Fruit fly (Drosophila melanogaster): ENCODE data around the gene CG4592.

CG4592 gene

dm6 chr2L:9956993-9957652 is 35.7 kb downstream of the CG4592 start, which contains the start of the genes CG4658 and CG5846 (continued):
- peak; percentile 98 for TF ChIP-seq Eip78C (GFP tag)
- TF ChIP-seq ss (GFP tag; optimal IDR thresholded peaks at IDR 0.05) = peak in 1 of 2 experiments; percentile 78
- TF ChIP-seq CG1621 (tag; optimal IDR thresholded peaks at IDR 0.05) = peak; percentile 82
- TF ChIP-seq Eip75B (GFP tag; optimal IDR thresholded peaks at IDR 0.05) = peak; percentile 92
- TF ChIP-seq pdm3 (GFP tag; optimal IDR thresholded peaks at IDR 0.05) = peak; percentile 95
- peak; percentile 95 for TF ChIP-seq Ets96B (tag; optimal IDR thresholded peaks at IDR 0.05)
- TF ChIP-seq Gug (GFP tag; IDR thresholded peaks at IDR 0.05) = peak; percentile 93
- TF ChIP-seq spab (GFP tag; optimal IDR thresholded peaks at IDR 0.05) = no peak
- TF ChIP-seq Met (GFP tag; optimal IDR thresholded peaks at IDR 0.05) = peak; percentile 96
- TF ChIP-seq CG8319 (GFP tag; optimal IDR thresholded peaks at IDR 0.05) = peak; percentile 79
- TF ChIP-seq dsx (GFP tag; optimal IDR thresholded peaks at IDR 0.05; ENCODE audit: poor library complexity, severe bottlenecking) = peak; percentile 94
- TF ChIP-seq fkh (GFP tag; optimal IDR thresholded peaks at IDR 0.05) = peak; percentile 91
- no peak for TF ChIP-seq CG16779 (tag; optimal IDR thresholded peaks at IDR 0.05)
- peak; percentile 95 for TF ChIP-seq CG15336 (GFP tag; IDR thresholded peaks at IDR 0.05)
- peak; percentile 96 for TF ChIP-seq OdsH (GFP tag; optimal IDR thresholded peaks at IDR 0.05)
- TF ChIP-seq eg (GFP tag; IDR thresholded peaks at IDR 0.05) = peak; percentile 96
- TF ChIP-seq CG8632 (GFP tag; optimal IDR thresholded peaks at IDR 0.05) = peak; percentile 96
- TF ChIP-seq CG32006 (GFP tag; optimal IDR thresholded peaks at IDR 0.05) = peak; percentile 90
- TF ChIP-seq CG6792 (GFP tag; optimal IDR thresholded peaks at IDR 0.05) = peak; percentile 93
- TF ChIP-seq CG3919 (GFP tag; optimal IDR thresholded peaks at IDR 0.05) = peak; percentile 94
- peak; percentile 90 for TF ChIP-seq Hr39 (GFP tag; optimal IDR thresholded peaks at IDR 0.05)
- TF ChIP-seq acj6 (GFP tag; optimal IDR thresholded peaks at IDR 0.05) = peak; percentile 93
- TF ChIP-seq Sox15 (GFP tag; optimal IDR thresholded peaks at IDR 0.05) = peak; percentile 86
- TF ChIP-seq achi (GFP tag; optimal IDR thresholded peaks at IDR 0.05) = peak; percentile 93

DNA sequence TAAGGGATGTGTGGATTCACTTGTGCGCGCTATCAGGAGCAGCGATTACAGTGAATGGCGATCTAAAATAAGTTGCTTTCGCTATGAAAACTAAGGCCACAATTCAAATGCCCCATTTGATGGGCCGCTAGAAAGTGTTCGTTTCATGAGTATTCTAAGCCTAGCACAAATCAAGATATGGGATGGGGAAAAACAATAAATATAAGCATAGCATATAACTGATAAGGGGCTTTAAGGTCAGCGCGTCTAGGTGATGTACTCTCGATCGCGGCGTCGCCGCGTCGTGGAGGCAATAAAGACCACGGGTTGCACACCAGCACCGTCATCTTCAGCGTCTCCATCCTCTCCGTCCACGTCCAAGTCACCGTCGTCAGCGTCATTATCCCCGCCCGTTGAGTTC is 39.3 kb downstream of the CG4592 start:
- no peak for TF ChIP-seq CG15336 (GFP tag; IDR thresholded peaks at IDR 0.05)
- no peak for TF ChIP-seq pdm3 (GFP tag; optimal IDR thresholded peaks at IDR 0.05)
- TF ChIP-seq CG4318 (GFP tag; optimal IDR thresholded peaks at IDR 0.05) = no peak
- peak; percentile 95 for TF ChIP-seq svp (GFP tag)
- no peak for TF ChIP-seq fd59A (GFP tag; optimal IDR thresholded peaks at IDR 0.05)
- no peak for TF ChIP-seq CG6808 (GFP tag; optimal IDR thresholded peaks at IDR 0.05)

dm6 chr2L:9963603-9964042 is 42.2 kb downstream of the CG4592 start, which contains the start of gene CG5850:
TSS of gene CG5850 (minus strand) at chr2L:9963949.
- peak; percentile 69 for TF ChIP-seq svp (GFP tag)
- TF ChIP-seq CG10669 (GFP tag; optimal IDR thresholded peaks at IDR 0.05) = no peak
- peak; percentile 9 for TF ChIP-seq pdm3 (GFP tag; optimal IDR thresholded peaks at IDR 0.05)
- no peak for TF ChIP-seq spab (GFP tag; optimal IDR thresholded peaks at IDR 0.05)
- peak; percentile 36 for TF ChIP-seq esn (GFP tag; optimal IDR thresholded peaks at IDR 0.05)
- TF ChIP-seq Blimp-1 (GFP tag; optimal IDR thresholded peaks at IDR 0.05) = no peak
- TF ChIP-seq achi (GFP tag; optimal IDR thresholded peaks at IDR 0.05) = peak; percentile 13
- TF ChIP-seq CG34406 (GFP tag; optimal IDR thresholded peaks at IDR 0.05) = no peak
- TF ChIP-seq CG3919 (GFP tag; optimal IDR thresholded peaks at IDR 0.05) = no peak
- no peak for TF ChIP-seq CG6792 (GFP tag; optimal IDR thresholded peaks at IDR 0.05)
- TF ChIP-seq Sox102F (GFP tag; optimal IDR thresholded peaks at IDR 0.05) = no peak
- TF ChIP-seq Met (GFP tag; optimal IDR thresholded peaks at IDR 0.05) = peak; percentile 25
- no peak for TF ChIP-seq CG6808 (GFP tag; optimal IDR thresholded peaks at IDR 0.05)
- no peak for TF ChIP-seq Hr4 (GFP tag; optimal IDR thresholded peaks at IDR 0.05)
- TF ChIP-seq acj6 (GFP tag; optimal IDR thresholded peaks at IDR 0.05) = no peak
- no peak for TF ChIP-seq salr (GFP tag; optimal IDR thresholded peaks at IDR 0.05)
- TF ChIP-seq Sox14 (GFP tag; optimal IDR thresholded peaks at IDR 0.05) = no peak
- no peak for TF ChIP-seq Gug (GFP tag; IDR thresholded peaks at IDR 0.05)
- TF ChIP-seq fd59A (GFP tag; optimal IDR thresholded peaks at IDR 0.05) = no peak
- TF ChIP-seq OdsH (GFP tag; optimal IDR thresholded peaks at IDR 0.05) = peak; percentile 6
- peak; percentile 72 for TF ChIP-seq Eip78C (GFP tag)
- TF ChIP-seq Hr39 (GFP tag; optimal IDR thresholded peaks at IDR 0.05) = no peak
- no peak for TF ChIP-seq CG8632 (GFP tag; optimal IDR thresholded peaks at IDR 0.05)
- TF ChIP-seq net (GFP tag; optimal IDR thresholded peaks at IDR 0.05) = no peak
- no peak for TF ChIP-seq CG8119 (GFP tag; IDR thresholded peaks at IDR 0.05)
- TF ChIP-seq CG9139 (GFP tag; optimal IDR thresholded peaks at IDR 0.05) = no peak
- peak; percentile 50 for TF ChIP-seq CG6854 (GFP tag; optimal IDR thresholded peaks at IDR 0.05)
- no peak for TF ChIP-seq CG31627 (GFP tag; optimal IDR thresholded peaks at IDR 0.05)

All from whole organism, prepupa.